Worm (Caenorhabditis elegans) whole organism, L1 larva: ENCODE data around the gene arrd-9.

Experiments used
- ceh-82 ChIP-seq, 3 experiments: fragments of 150-350 bp in 1 of 3; sonication (generic microtip) in 2 of 3; optimal IDR thresholded peaks; 2 replicates each; lab custom pipeline; 2014 to 2017; ENCODE audit warnings: missing biosample characterization in 3 of 3, missing genetic modification characterization in 3 of 3
- nhr-76 ChIP-seq: sonication (generic microtip); optimal IDR thresholded peaks from 2 replicates; lab custom pipeline; 2017; ENCODE audit warnings: missing biosample characterization, missing genetic modification characterization
- nhr-77 ChIP-seq: fragments of 150-350 bp; optimal IDR thresholded peaks from 2 replicates; lab custom pipeline; 2014; ENCODE audit warnings: missing biosample characterization, missing genetic modification characterization
- unc-130 ChIP-seq: fragments of 150-350 bp; optimal IDR thresholded peaks from 2 replicates; lab custom pipeline; 2017; ENCODE audit warnings: missing biosample characterization, missing genetic modification characterization, inconsistent platforms
- unc-62 ChIP-seq: fragments of 150-350 bp; optimal IDR thresholded peaks from 2 replicates; lab custom pipeline; 2014; ENCODE audit warnings: missing biosample characterization, missing genetic modification reagents, missing genetic modification characterization
- unc-86 ChIP-seq: sonication (generic microtip); optimal IDR thresholded peaks from 2 replicates; lab custom pipeline; 2016; ENCODE audit warnings: missing genetic modification characterization, missing compliant biosample characterization

ce11 chrII:12485060-12485459, 4.3 kb upstream of the arrd-9 start, which contains the start of gene F15A4.10:
- TF ChIP-seq nhr-77 (tag; lab: Kevin White, UChicago) (no peak), unc-62 (GFP tag; lab: Kevin White, UChicago) (no peak), ceh-82 (tag; optimal IDR thresholded peaks at IDR 0.05; lab: Kevin White, UChicago) (no peak), nhr-76 (tag; lab: Kevin White, UChicago) (no peak), unc-130 (no peak), unc-86 (no peak)
